Worm (Caenorhabditis elegans) whole organism, mixed stage, embryonic: ENCODE data around the gene W02B12.16.

Experiments used
- ceh-43 ChIP-seq: fragments of 200-800 bp; sonication (Bioruptor generic); optimal IDR thresholded peaks from 2 replicates; lab custom pipeline; 2018; ENCODE audit warnings: mild to moderate bottlenecking, missing genetic modification characterization, moderate library complexity, missing compliant biosample characterization
- elt-3 ChIP-seq: fragments of 150-350 bp; optimal IDR thresholded peaks from 2 replicates; lab custom pipeline; 2014; ENCODE audit warnings: missing biosample characterization, missing genetic modification characterization
- mep-1 ChIP-seq: fragments of 150-350 bp; optimal IDR thresholded peaks from 2 replicates; lab custom pipeline; 2017; ENCODE audit warnings: missing biosample characterization, missing genetic modification reagents, missing genetic modification characterization, inconsistent platforms
- nhr-2 ChIP-seq: fragments of 150-350 bp; optimal IDR thresholded peaks from 2 replicates; lab custom pipeline; 2014; ENCODE audit warnings: missing biosample characterization, missing genetic modification characterization
- nhr-237 ChIP-seq: fragments of 150-350 bp; optimal IDR thresholded peaks from 2 replicates; lab custom pipeline; 2014; ENCODE audit warnings: missing biosample characterization, missing genetic modification characterization
- nhr-28 ChIP-seq: fragments of 150-350 bp; optimal IDR thresholded peaks from 2 replicates; lab custom pipeline; 2014; ENCODE audit warnings: missing biosample characterization, missing genetic modification characterization
- pha-4 ChIP-seq: fragments of 150-350 bp; optimal IDR thresholded peaks from 2 replicates; lab custom pipeline; 2018; ENCODE audit warnings: missing biosample characterization, missing genetic modification reagents, missing genetic modification characterization
- sem-2 ChIP-seq: fragments of 200-800 bp; sonication (Bioruptor generic); optimal IDR thresholded peaks from 2 replicates; lab custom pipeline; 2018; ENCODE audit warnings: mild to moderate bottlenecking, missing genetic modification characterization, missing compliant biosample characterization
- sptf-1 ChIP-seq: sonication (generic microtip); optimal IDR thresholded peaks from 2 replicates; lab custom pipeline; 2017; ENCODE audit warnings: mild to moderate bottlenecking, missing genetic modification characterization, moderate library complexity, missing compliant biosample characterization
- unc-39 ChIP-seq: fragments of 150-350 bp; optimal IDR thresholded peaks from 2 replicates; lab custom pipeline; 2014; ENCODE audit warnings: missing biosample characterization, missing genetic modification characterization
- unc-62 ChIP-seq: fragments of 150-350 bp; optimal IDR thresholded peaks from 2 replicates; lab custom pipeline; 2014; ENCODE audit warnings: missing biosample characterization, missing genetic modification reagents, missing genetic modification characterization
- ztf-11 ChIP-seq: fragments of 150-350 bp; optimal IDR thresholded peaks from 2 replicates; lab custom pipeline; 2014; ENCODE audit warnings: missing biosample characterization, missing genetic modification characterization

ce11 chrII:11464427-11464944 lies 11.8 kb downstream of the W02B12.16 start, which contains the start of the genes aars-1 and rga-1:
- no peak for TF ChIP-seq nhr-237 (tag; lab: Kevin White, UChicago)
- TF ChIP-seq ztf-11: no peak
- peak; percentile 38 for TF ChIP-seq pha-4 (tag; lab: Kevin White, UChicago)
- no peak for TF ChIP-seq nhr-2 (tag; lab: Kevin White, UChicago)
- TF ChIP-seq elt-3 (tag; lab: Kevin White, UChicago): no peak
- no peak for TF ChIP-seq sem-2 (GFP tag; lab: Kevin White, UChicago)
- no peak for TF ChIP-seq nhr-28
- TF ChIP-seq sptf-1 (tag; lab: Kevin White, UChicago): no peak
- no peak for TF ChIP-seq ceh-43 (GFP tag; lab: Kevin White, UChicago)
- TF ChIP-seq unc-62 (GFP tag; lab: Kevin White, UChicago): peak; percentile 20
- TF ChIP-seq mep-1: no peak
- no peak for TF ChIP-seq unc-39 (tag; lab: Kevin White, UChicago)
